Fruit fly (Drosophila melanogaster) whole organism, wandering third instar larva: ENCODE measurements around the gene CG5013.
A peak's percentile ranks its signal among the peaks of the same experiment; 100 is the strongest.

Experiments
- CG9705 ChIP-seq: fragments of 200-800 bp; sonication (Bioruptor generic); optimal IDR thresholded peaks from 2 replicates; lab custom pipeline; 2018; ENCODE audit warnings: missing biosample characterization, mild to moderate bottlenecking, missing genetic modification characterization
- CrebA ChIP-seq: fragments of 200-800 bp; sonication (Bioruptor generic); optimal IDR thresholded peaks from 2 replicates; lab custom pipeline; 2016; ENCODE audit warnings: missing biosample characterization, mild to moderate bottlenecking, missing genetic modification characterization, borderline replicate concordance
- Dif ChIP-seq: fragments of 200-275, 200-300 bp; sonication (Bioruptor generic); optimal IDR thresholded peaks from 2 replicates; lab custom pipeline; 2018; ENCODE audit warnings: missing biosample characterization, missing genetic modification characterization; ENCODE audit not compliant: partially characterized antibody
- GATAd ChIP-seq: sonication (Bioruptor generic); optimal IDR thresholded peaks from 2 replicates; lab custom pipeline; 2016; ENCODE audit warnings: missing biosample characterization, missing genetic modification characterization
- HLH106 ChIP-seq: fragments of 200-800 bp; optimal IDR thresholded peaks from 3 replicates; lab custom pipeline; 2019; ENCODE audit warnings: missing biosample characterization, mild to moderate bottlenecking, missing genetic modification characterization, moderate library complexity
- Hr78 ChIP-seq: fragments of >200 bp; optimal IDR thresholded peaks from 2 replicates; lab custom pipeline; 2017; ENCODE audit warnings: missing biosample characterization, missing genetic modification characterization
- Hr83 ChIP-seq: fragments of 200-300 bp; sonication (Bioruptor generic); optimal IDR thresholded peaks from 2 replicates; lab custom pipeline; 2016; ENCODE audit warnings: missing biosample characterization, mild to moderate bottlenecking, missing genetic modification characterization, moderate library complexity; ENCODE audit not compliant: poor library complexity, severe bottlenecking
- Myc ChIP-seq: fragments of >200 bp; optimal IDR thresholded peaks from 2 replicates; lab custom pipeline; 2017
- OdsH ChIP-seq: fragments of 200-800 bp; sonication (Bioruptor generic); optimal IDR thresholded peaks from 2 replicates; lab custom pipeline; 2016; ENCODE audit warnings: missing biosample characterization, mild to moderate bottlenecking, missing genetic modification characterization
- Rel ChIP-seq, 2 experiments: fragments of 200-800 bp; sonication (Bioruptor generic) in 1 of 2; optimal IDR thresholded peaks; 2 replicates in 1 of 2; 3 replicates in 1 of 2; lab custom pipeline; 2016 to 2019; ENCODE audit warnings: mild to moderate bottlenecking in 2 of 2, missing biosample characterization in 2 of 2, missing genetic modification characterization in 2 of 2, moderate library complexity in 1 of 2
- Vsx2 ChIP-seq: fragments of 200-300, 225-300 bp; sonication (Bioruptor generic); optimal IDR thresholded peaks from 2 replicates; lab custom pipeline; 2018; ENCODE audit warnings: missing biosample characterization, missing genetic modification characterization; ENCODE audit not compliant: partially characterized antibody
- br ChIP-seq: fragments of 200-800 bp; sonication (Bioruptor generic); optimal IDR thresholded peaks from 2 replicates; lab custom pipeline; 2016; ENCODE audit warnings: missing biosample characterization, missing genetic modification characterization
- brk ChIP-seq: fragments of 200-800 bp; sonication (Bioruptor generic); optimal IDR thresholded peaks from 2 replicates; lab custom pipeline; 2016; ENCODE audit warnings: missing biosample characterization, mild to moderate bottlenecking, missing genetic modification characterization
- dl ChIP-seq, 2 experiments: fragments of 175-275, 200-275 bp in 1 of 2; fragments of 200-275 bp in 1 of 2; sonication (Bioruptor generic); optimal IDR thresholded peaks; lab custom pipeline; 2018; ENCODE audit warnings: mild to moderate bottlenecking in 2 of 2, missing biosample characterization in 2 of 2, missing genetic modification characterization in 2 of 2, moderate library complexity in 2 of 2; ENCODE audit not compliant: partially characterized antibody in 2 of 2, insufficient read depth in 1 of 2
- dmrt93B ChIP-seq: fragments of 200-800 bp; sonication (Bioruptor generic); optimal IDR thresholded peaks from 2 replicates; lab custom pipeline; 2018; ENCODE audit warnings: missing biosample characterization, mild to moderate bottlenecking, missing genetic modification characterization
- ey ChIP-seq: fragments of 200-800 bp; sonication (Bioruptor generic); optimal IDR thresholded peaks from 2 replicates; lab custom pipeline; 2016; ENCODE audit warnings: missing biosample characterization, missing genetic modification characterization
- foxo ChIP-seq, 2 experiments: fragments of 200-800 bp; sonication (Bioruptor generic); optimal IDR thresholded peaks; 2 replicates in 1 of 2; 3 replicates in 1 of 2; lab custom pipeline; 2016 to 2017; ENCODE audit warnings: missing biosample characterization in 2 of 2, missing genetic modification characterization in 2 of 2
- fru ChIP-seq: fragments of 200-800 bp; sonication (Bioruptor generic); optimal IDR thresholded peaks from 3 replicates; lab custom pipeline; 2016; ENCODE audit warnings: missing biosample characterization, mild to moderate bottlenecking, missing genetic modification characterization
- h ChIP-seq: fragments of 200-800 bp; sonication (Bioruptor generic); optimal IDR thresholded peaks from 3 replicates; lab custom pipeline; 2016; ENCODE audit warnings: missing biosample characterization, mild to moderate bottlenecking, missing genetic modification characterization
- lola ChIP-seq: fragments of >200 bp; optimal IDR thresholded peaks from 2 replicates; lab custom pipeline; 2017; ENCODE audit warnings: missing biosample characterization, missing genetic modification characterization
- pan ChIP-seq: fragments of >200 bp; optimal IDR thresholded peaks from 2 replicates; lab custom pipeline; 2017
- psq ChIP-seq: fragments of 200-800 bp; sonication (Bioruptor generic); optimal IDR thresholded peaks from 3 replicates; lab custom pipeline; 2017; ENCODE audit warnings: missing biosample characterization, mild to moderate bottlenecking, missing genetic modification characterization, moderate library complexity
- rgr ChIP-seq: fragments of 200-800 bp; sonication (Bioruptor generic); optimal IDR thresholded peaks from 3 replicates; lab custom pipeline; 2016; ENCODE audit warnings: missing biosample characterization, mild to moderate bottlenecking, missing genetic modification characterization
- sage ChIP-seq: fragments of 200-800 bp; sonication (Bioruptor generic); optimal IDR thresholded peaks from 2 replicates; lab custom pipeline; 2016; ENCODE audit warnings: missing biosample characterization, mild to moderate bottlenecking, missing genetic modification characterization
- sv ChIP-seq: fragments of 200-800 bp; sonication (Bioruptor generic); optimal IDR thresholded peaks from 3 replicates; lab custom pipeline; 2016; ENCODE audit warnings: missing biosample characterization, missing genetic modification characterization
- tai ChIP-seq: sonication (Bioruptor generic); optimal IDR thresholded peaks from 2 replicates; lab custom pipeline; 2016; ENCODE audit warnings: missing biosample characterization, missing genetic modification characterization
- woc ChIP-seq: sonication (Bioruptor generic); optimal IDR thresholded peaks from 2 replicates; lab custom pipeline; 2016; ENCODE audit warnings: missing biosample characterization, mild to moderate bottlenecking, missing genetic modification characterization

The CG5013 gene

dm6 chr3R:16050621-16051328 is 1.3 kb downstream of the CG5013 start, which contains the start of gene msps:
Gene msps (plus strand): TSS chr3R:16050801.
- TF ChIP-seq Vsx2 (GFP tag; lab: Kevin White, UChicago), result no peak
- TF ChIP-seq Rel (GFP tag; optimal IDR thresholded peaks at IDR 0.05; lab: Kevin White, UChicago), result no peak
- TF ChIP-seq Rel (tag; optimal IDR thresholded peaks at IDR 0.05; lab: Kevin White, UChicago), result peak; percentile 19

DNA sequence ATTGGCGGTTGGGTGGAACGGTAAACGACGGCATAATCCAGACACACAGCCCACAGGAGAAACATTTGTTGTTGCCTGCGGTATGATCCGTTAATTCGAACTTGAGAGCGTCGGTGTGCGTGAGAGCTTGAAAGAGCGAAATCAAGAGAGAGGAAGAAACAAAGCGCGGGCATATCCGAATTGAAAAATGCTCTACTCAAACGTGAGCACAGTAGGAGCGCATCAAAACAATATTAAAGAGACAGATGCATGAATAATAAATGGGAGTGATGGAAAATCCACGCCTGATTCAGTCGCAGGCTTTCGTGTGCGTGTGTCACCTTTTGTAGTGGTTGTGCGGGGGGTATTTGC is 1.8 kb downstream of the CG5013 start:
- TF ChIP-seq Hr83 (GFP tag; lab: Kevin White, UChicago), result peak; percentile 4
- no peak for TF ChIP-seq sage
- no peak for TF ChIP-seq rgr
- no peak for TF ChIP-seq Myc (lab: Kevin White, UChicago)
- TF ChIP-seq dl (GFP tag; optimal IDR thresholded peaks at IDR 0.05; lab: Kevin White, UChicago; ENCODE audit: insufficient read depth in 1 of 2, partially characterized antibody in 2 of 2), result peak in 1 of 2 experiments; percentile 22
- TF ChIP-seq fru (GFP tag; lab: Kevin White, UChicago), result no peak
- peak; percentile 29 for TF ChIP-seq psq (GFP tag; lab: Kevin White, UChicago)
- TF ChIP-seq HLH106 (tag; lab: Kevin White, UChicago), result no peak
- peak; percentile 34 for TF ChIP-seq Dif (GFP tag; lab: Kevin White, UChicago)
- peak; percentile 33 for TF ChIP-seq br (GFP tag; lab: Kevin White, UChicago)
- no peak for TF ChIP-seq lola (GFP tag; lab: Kevin White, UChicago)
- TF ChIP-seq, all 38 proteins: peak for 5

- TF ChIP-seq lola (GFP tag; lab: Kevin White, UChicago) (no peak), sage (no peak), ey (GFP tag; lab: Kevin White, UChicago) (no peak), tai (no peak), Hr83 (GFP tag; lab: Kevin White, UChicago) (no peak)
These were observed 18.0 kb downstream of the CG5013 start, which contains the start of gene CG10185 for dm6 chr3R:16067494-16067893. Gene CG10185 (minus strand): TSS chr3R:16067594.

- TF ChIP-seq woc (GFP tag; lab: Kevin White, UChicago), result no peak
- no peak for TF ChIP-seq brk (GFP tag; lab: Kevin White, UChicago)
- TF ChIP-seq CG9705 (GFP tag; lab: Kevin White, UChicago), result no peak
- no peak for TF ChIP-seq fru (GFP tag; lab: Kevin White, UChicago)
- no peak for TF ChIP-seq sage
- no peak for TF ChIP-seq Dif (GFP tag; lab: Kevin White, UChicago)
- TF ChIP-seq pan (lab: Kevin White, UChicago), result no peak
- no peak for TF ChIP-seq Hr83 (GFP tag; lab: Kevin White, UChicago)
- no peak for TF ChIP-seq Vsx2 (GFP tag; lab: Kevin White, UChicago)
- no peak for TF ChIP-seq dmrt93B
- TF ChIP-seq, all 38 proteins: peak for 0
These were observed 19.8 kb downstream of the CG5013 start for dm6 chr3R:16069266-16069665.

DNA sequence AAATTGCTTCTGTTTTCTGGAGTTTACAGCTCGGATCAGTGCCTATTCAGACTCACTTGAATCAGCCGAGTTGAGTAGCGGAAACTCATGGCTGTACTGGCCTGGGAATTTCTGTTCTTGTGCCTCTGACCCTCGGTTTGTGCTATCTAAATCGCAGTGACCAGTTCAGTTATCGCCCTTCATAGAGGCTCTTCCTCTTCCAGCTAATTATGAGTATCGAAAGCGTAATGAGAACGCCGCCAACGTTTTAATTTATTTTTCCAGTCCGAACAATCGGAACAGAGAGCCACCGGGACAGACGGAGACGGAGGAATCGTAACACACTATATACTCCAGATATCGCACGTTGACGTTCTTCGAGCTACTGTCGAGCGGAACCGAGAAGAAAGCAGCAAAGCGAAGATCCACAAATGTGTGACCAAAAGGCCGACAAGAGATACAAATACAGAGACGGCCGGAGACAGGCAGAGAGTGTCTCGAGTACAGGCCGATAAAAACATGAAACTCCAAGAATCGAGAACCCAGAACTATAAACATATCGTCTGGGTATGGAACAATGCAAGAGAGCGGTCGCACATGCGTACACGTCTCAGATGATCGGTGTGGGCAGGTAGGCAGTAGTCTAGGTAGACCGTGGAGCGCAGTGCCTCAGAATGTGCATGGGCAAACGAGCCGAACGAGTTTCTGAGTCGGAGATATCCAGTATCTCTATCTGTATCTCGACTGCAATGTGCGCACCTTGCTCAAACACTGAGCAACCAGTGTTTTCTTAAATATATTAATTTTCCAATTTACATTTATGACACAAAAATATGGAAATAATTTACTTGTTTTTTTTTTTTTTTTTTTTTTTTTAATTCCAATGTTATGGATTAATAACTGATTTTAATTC is 22.5 kb downstream of the CG5013 start:
- TF ChIP-seq h (GFP tag; lab: Kevin White, UChicago) (peak; percentile 90), lola (GFP tag; lab: Kevin White, UChicago) (no peak), Hr78 (no peak), fru (GFP tag; lab: Kevin White, UChicago) (peak; percentile 87), GATAd (GFP tag; lab: Kevin White, UChicago) (no peak), HLH106 (tag; lab: Kevin White, UChicago) (peak; percentile 57), OdsH (GFP tag; lab: Kevin White, UChicago) (peak; percentile 90), ey (GFP tag; lab: Kevin White, UChicago) (peak; percentile 80), Dif (GFP tag; lab: Kevin White, UChicago) (peak; percentile 25), psq (GFP tag; lab: Kevin White, UChicago) (peak; percentile 80), rgr (peak; percentile 87), foxo (GFP tag; optimal IDR thresholded peaks at IDR 0.05; lab: Kevin White, UChicago) (peak in 1 of 2 experiments; percentile 87), woc (GFP tag; lab: Kevin White, UChicago) (peak; percentile 77), br (GFP tag; lab: Kevin White, UChicago) (peak; percentile 79), sv (GFP tag; lab: Kevin White, UChicago) (peak; percentile 54), CrebA (peak; percentile 56), sage (peak; percentile 39), tai (no peak), Hr83 (GFP tag; lab: Kevin White, UChicago) (peak; percentile 29)
